Fruit fly (Drosophila melanogaster): ENCODE measurements around the gene epsilonCOP.

epsilonCOP gene

dm6 chr2L:6455955-6456599 is 32.8 kb upstream of the epsilonCOP start, which contains the start of gene frj (continued):
- TF ChIP-seq Hr39 (GFP tag; optimal IDR thresholded peaks at IDR 0.05) (peak; percentile 67), CG6792 (GFP tag; optimal IDR thresholded peaks at IDR 0.05) (peak; percentile 7), CG6808 (GFP tag; optimal IDR thresholded peaks at IDR 0.05) (peak; percentile 11), CG11902 (GFP tag; optimal IDR thresholded peaks at IDR 0.05) (peak; percentile 65), CG11762 (GFP tag; optimal IDR thresholded peaks at IDR 0.05; ENCODE audit: insufficient read depth) (peak; percentile 36), Smox (GFP tag; optimal IDR thresholded peaks at IDR 0.05) (peak; percentile 38), CG3032 (tag; optimal IDR thresholded peaks at IDR 0.05) (peak; percentile 58), Lpt (GFP tag; optimal IDR thresholded peaks at IDR 0.05) (no peak), CG8119 (GFP tag; IDR thresholded peaks at IDR 0.05) (no peak), CG32006 (GFP tag; optimal IDR thresholded peaks at IDR 0.05) (peak; percentile 50), net (GFP tag; optimal IDR thresholded peaks at IDR 0.05) (peak; percentile 3), fd59A (GFP tag; optimal IDR thresholded peaks at IDR 0.05) (no peak), Hr38 (GFP tag; optimal IDR thresholded peaks at IDR 0.05) (no peak), fd85E (GFP tag; optimal IDR thresholded peaks at IDR 0.05) (no peak), esn (GFP tag; optimal IDR thresholded peaks at IDR 0.05) (peak; percentile 59), CG4318 (GFP tag; optimal IDR thresholded peaks at IDR 0.05) (no peak), CG7368 (GFP tag; optimal IDR thresholded peaks at IDR 0.05) (no peak), CG15336 (GFP tag; IDR thresholded peaks at IDR 0.05) (peak; percentile 45; the same call in 1 of the 2 replicates), Met (GFP tag; optimal IDR thresholded peaks at IDR 0.05) (peak; percentile 17), Blimp-1 (GFP tag; optimal IDR thresholded peaks at IDR 0.05) (no peak), Gug (GFP tag; IDR thresholded peaks at IDR 0.05) (peak; percentile 32; the same call in 1 of the 2 replicates), Ets96B (tag; optimal IDR thresholded peaks at IDR 0.05) (peak; percentile 34), CG6163 (GFP tag; IDR thresholded peaks at IDR 0.05) (peak; percentile 52), CG6276 (GFP tag; optimal IDR thresholded peaks at IDR 0.05) (no peak), salr (GFP tag; optimal IDR thresholded peaks at IDR 0.05) (no peak), Sox102F (GFP tag; optimal IDR thresholded peaks at IDR 0.05) (no peak), CG10669 (GFP tag; optimal IDR thresholded peaks at IDR 0.05) (peak; percentile 36), vri (GFP tag; optimal IDR thresholded peaks at IDR 0.05) (no peak), Sox15 (GFP tag; optimal IDR thresholded peaks at IDR 0.05) (peak; percentile 64), eg (GFP tag; IDR thresholded peaks at IDR 0.05) (no peak), CG8319 (GFP tag; optimal IDR thresholded peaks at IDR 0.05) (peak; percentile 7), CG9139 (GFP tag; optimal IDR thresholded peaks at IDR 0.05) (no peak)

DNA sequence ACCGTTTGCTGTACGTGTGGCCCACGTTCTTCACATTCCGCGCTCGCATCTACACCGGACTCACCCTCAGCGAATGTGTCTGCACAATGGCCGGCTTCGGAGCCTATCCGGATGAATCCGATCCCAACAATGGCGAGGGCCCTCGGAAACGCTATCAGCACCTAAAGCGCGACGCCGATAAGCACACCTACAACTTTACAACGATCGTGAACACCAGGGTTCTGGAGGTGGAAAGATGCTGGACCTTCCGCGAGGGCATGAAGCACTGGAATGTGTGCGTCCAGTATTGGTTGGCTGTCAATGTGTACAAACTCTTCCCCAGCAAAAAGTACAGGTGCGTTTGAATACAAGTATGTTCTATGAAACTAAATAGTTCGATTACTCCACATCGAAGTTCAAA is 31.3 kb upstream of the epsilonCOP start:
- peak; percentile 24 for TF ChIP-seq Sox14 (GFP tag; optimal IDR thresholded peaks at IDR 0.05)
- TF ChIP-seq CG8319 (GFP tag; optimal IDR thresholded peaks at IDR 0.05), result no peak
- peak; percentile 97 for TF ChIP-seq svp (GFP tag)

dm6 chr2L:6461497-6461896 is 27.4 kb upstream of the epsilonCOP start:
- TF ChIP-seq CG3032 (tag; optimal IDR thresholded peaks at IDR 0.05), result no peak
- TF ChIP-seq CG6854 (GFP tag; optimal IDR thresholded peaks at IDR 0.05), result no peak
- TF ChIP-seq spab (GFP tag; optimal IDR thresholded peaks at IDR 0.05), result no peak
- no peak for TF ChIP-seq Sox15 (GFP tag; optimal IDR thresholded peaks at IDR 0.05)
- no peak for TF ChIP-seq CG6792 (GFP tag; optimal IDR thresholded peaks at IDR 0.05)
- TF ChIP-seq topi (GFP tag; optimal IDR thresholded peaks at IDR 0.05), result no peak
- no peak for TF ChIP-seq dac (GFP tag; optimal IDR thresholded peaks at IDR 0.05)
- TF ChIP-seq Met (GFP tag; optimal IDR thresholded peaks at IDR 0.05), result peak; percentile 9
- no peak for TF ChIP-seq ss (GFP tag; optimal IDR thresholded peaks at IDR 0.05)
- TF ChIP-seq CG11294 (GFP tag; IDR thresholded peaks at IDR 0.05), result no peak
- TF ChIP-seq OdsH (GFP tag; optimal IDR thresholded peaks at IDR 0.05), result no peak
- peak; percentile 70 for TF ChIP-seq fkh (GFP tag; optimal IDR thresholded peaks at IDR 0.05)
- no peak for TF ChIP-seq Eip75B (GFP tag; optimal IDR thresholded peaks at IDR 0.05)
- no peak for TF ChIP-seq Sox14 (GFP tag; optimal IDR thresholded peaks at IDR 0.05)
- TF ChIP-seq CG11902 (GFP tag; optimal IDR thresholded peaks at IDR 0.05), result no peak
- no peak for TF ChIP-seq CG11762 (GFP tag; optimal IDR thresholded peaks at IDR 0.05; ENCODE audit: insufficient read depth)
- TF ChIP-seq Ets96B (tag; optimal IDR thresholded peaks at IDR 0.05), result no peak
- no peak for TF ChIP-seq dsx (GFP tag; optimal IDR thresholded peaks at IDR 0.05; ENCODE audit: poor library complexity, severe bottlenecking)
- TF ChIP-seq pdm3 (GFP tag; optimal IDR thresholded peaks at IDR 0.05), result no peak
- no peak for TF ChIP-seq lz (GFP tag; optimal IDR thresholded peaks at IDR 0.05)
- no peak for TF ChIP-seq CG1621 (tag; optimal IDR thresholded peaks at IDR 0.05)
- TF ChIP-seq CG34406 (GFP tag; optimal IDR thresholded peaks at IDR 0.05), result no peak
- no peak for TF ChIP-seq CG7368 (GFP tag; optimal IDR thresholded peaks at IDR 0.05)
- no peak for TF ChIP-seq CG6808 (GFP tag; optimal IDR thresholded peaks at IDR 0.05)
